Worm (Caenorhabditis elegans) whole organism, midembryonic: ENCODE data around the gene srh-204.

Source experiments
- flt-1 ChIP-seq: fragments of 200-800 bp; sonication (Bioruptor generic); IDR thresholded peaks from 2 replicates; pipeline ENCODE4 v1.3.6; 2022; ENCODE audit warnings: missing genetic modification characterization, missing compliant biosample characterization
- med-1 ChIP-seq: sonication (generic microtip); optimal IDR thresholded peaks from 2 replicates; lab custom pipeline; 2017; ENCODE audit warnings: missing genetic modification characterization, mild to moderate bottlenecking, missing compliant biosample characterization, antibody characterized with exemption, missing genetic modification reagents; ENCODE audit not compliant: insufficient read depth
- ref-1 ChIP-seq: fragments of 200-800 bp; sonication (Bioruptor generic); conservative IDR thresholded peaks from 2 replicates; pipeline ENCODE4 v1.3.6; 2022; ENCODE audit warnings: missing genetic modification reagents, missing genetic modification characterization, missing compliant biosample characterization
- ztf-23 ChIP-seq: fragments of 200-800 bp; sonication (Bioruptor generic); IDR thresholded peaks from 2 replicates; pipeline ENCODE4 v1.3.6; 2022; ENCODE audit warnings: missing genetic modification reagents, missing genetic modification characterization, missing compliant biosample characterization

DNA sequence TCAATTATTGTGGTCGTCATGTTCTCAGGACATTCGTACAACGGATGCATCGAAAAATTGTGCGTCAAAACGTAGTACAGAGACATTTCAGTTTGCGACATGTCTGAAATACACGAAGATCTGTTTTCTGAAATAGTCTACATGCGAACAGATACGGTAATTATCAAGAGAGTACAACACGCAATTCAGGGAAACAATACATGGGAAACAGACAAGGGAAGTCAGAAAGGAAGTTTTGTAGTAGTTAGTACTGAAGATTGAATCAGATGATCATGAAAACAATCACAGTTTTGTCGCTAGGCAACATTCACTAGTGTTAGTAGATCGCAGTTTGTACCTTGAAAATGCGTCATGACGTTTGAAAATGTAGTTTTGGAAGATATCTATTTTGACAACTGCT lies 9.9 kb upstream of the srh-204 start, which contains the start of gene srt-13:
- TF ChIP-seq med-1 (GFP tag; lab: Kevin White, UChicago) (no peak), ztf-23 (no peak), flt-1 (GFP tag; lab: Robert Waterston, UW) (no peak), ref-1 (GFP tag; lab: Robert Waterston, UW) (no peak)
